Fruit fly (Drosophila melanogaster): ENCODE measurements around the gene Sec5.

DNA sequence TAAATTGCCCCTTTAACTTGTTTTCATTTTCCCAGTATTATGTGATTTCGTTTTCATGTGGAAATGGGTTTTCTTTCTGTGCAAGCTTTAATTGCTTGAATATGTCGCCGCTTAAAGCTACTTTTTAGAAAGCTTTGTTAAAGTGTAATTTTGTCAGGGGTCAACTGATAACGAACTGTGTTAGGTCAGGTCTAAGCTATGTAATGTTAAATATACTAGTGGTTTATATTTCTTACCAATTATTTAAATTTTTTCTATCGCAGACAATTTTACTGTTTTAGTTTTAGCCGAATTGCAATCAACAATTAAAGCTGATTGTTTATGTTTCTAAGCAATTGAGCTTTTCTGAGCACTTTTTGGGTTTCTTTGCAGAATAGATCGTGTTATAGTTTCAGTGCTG is 49.2 kb downstream of the Sec5 start:
- TF ChIP-seq acj6 (GFP tag; optimal IDR thresholded peaks at IDR 0.05) = no peak
- TF ChIP-seq Lpt (GFP tag; optimal IDR thresholded peaks at IDR 0.05) = no peak
- TF ChIP-seq lz (GFP tag; optimal IDR thresholded peaks at IDR 0.05) = no peak
- no peak for TF ChIP-seq CG4318 (GFP tag; optimal IDR thresholded peaks at IDR 0.05)
- TF ChIP-seq fd85E (GFP tag; optimal IDR thresholded peaks at IDR 0.05) = no peak
- TF ChIP-seq Eip78C (GFP tag) = no peak
- no peak for TF ChIP-seq topi (GFP tag; optimal IDR thresholded peaks at IDR 0.05)
- TF ChIP-seq esn (GFP tag; optimal IDR thresholded peaks at IDR 0.05) = no peak
